Worm (Caenorhabditis elegans): ENCODE measurements around the gene mam-1.
A peak's percentile ranks its signal among the peaks of the same experiment; 100 is the strongest.

mam-1 gene

ce11 chrX:859401-859800, 28.8 kb downstream of the mam-1 start, which contains the start of gene F56F10.2:
Gene F56F10.2, plus strand, starts transcription at chrX:859615.
- peak; percentile 24 for TF ChIP-seq rbr-2 (tag; optimal IDR thresholded peaks at IDR 0.05)
- peak; percentile 28 for TF ChIP-seq hlh-30 (tag; optimal IDR thresholded peaks at IDR 0.05; ENCODE audit: insufficient read depth)
- no peak for TF ChIP-seq php-3 (GFP tag; IDR thresholded peaks at IDR 0.05)
- no peak for TF ChIP-seq mes-2 (tag; optimal IDR thresholded peaks at IDR 0.05; ENCODE audit: poor library complexity, severe bottlenecking)
- peak; percentile 23 for TF ChIP-seq mep-1 (tag; optimal IDR thresholded peaks at IDR 0.05)

ce11 chrX:857658-858057, 30.5 kb downstream of the mam-1 start:
- TF ChIP-seq set-16 (GFP tag; IDR thresholded peaks at IDR 0.05) = peak; percentile 58
- no peak for TF ChIP-seq unc-130 (GFP tag; optimal IDR thresholded peaks at IDR 0.05)
- TF ChIP-seq egl-27 (tag; optimal IDR thresholded peaks at IDR 0.05) = no peak
- TF ChIP-seq nhr-111 (GFP tag; optimal IDR thresholded peaks at IDR 0.05) = no peak
- TF ChIP-seq pha-4 (GFP tag; IDR thresholded peaks at IDR 0.05) = no peak
- TF ChIP-seq pha-4 (tag; optimal IDR thresholded peaks at IDR 0.05) = no peak
- TF ChIP-seq lin-39 (tag; optimal IDR thresholded peaks at IDR 0.05) = no peak
- TF ChIP-seq unc-62 (GFP tag; optimal IDR thresholded peaks at IDR 0.05 in 1 of 2) = peak in 1 of 2 experiments; percentile 81
- TF ChIP-seq unc-62 (tag; optimal IDR thresholded peaks at IDR 0.05) = no peak
- TF ChIP-seq hmg-1.1 (GFP tag; IDR thresholded peaks at IDR 0.05) = no peak
- no peak for TF ChIP-seq Y75B8A.6 (GFP tag; IDR thresholded peaks at IDR 0.05)
- TF ChIP-seq skn-1 (tag; optimal IDR thresholded peaks at IDR 0.05) = no peak
- no peak for TF ChIP-seq Y105C5A.15 (GFP tag; IDR thresholded peaks at IDR 0.05)
- no peak for TF ChIP-seq spr-3 (GFP tag; optimal IDR thresholded peaks at IDR 0.05)
- TF ChIP-seq nhr-102 (tag; optimal IDR thresholded peaks at IDR 0.05) = no peak
- TF ChIP-seq Y48G9A.11 (GFP tag; IDR thresholded peaks at IDR 0.05) = no peak
- no peak for TF ChIP-seq nhr-76 (tag; optimal IDR thresholded peaks at IDR 0.05)
- no peak for TF ChIP-seq F37D6.2 (tag; optimal IDR thresholded peaks at IDR 0.05)

ce11 chrX:853604-854003, 34.6 kb downstream of the mam-1 start:
- TF ChIP-seq unc-62 (GFP tag; optimal IDR thresholded peaks at IDR 0.05 in 1 of 2) (peak in 1 of 2 experiments; percentile 93), unc-62 (tag; optimal IDR thresholded peaks at IDR 0.05) (no peak), Y48G9A.11 (GFP tag; IDR thresholded peaks at IDR 0.05) (no peak)

ce11 chrX:852739-853268, 35.4 kb downstream of the mam-1 start:
- TF ChIP-seq lsy-2 (tag; optimal IDR thresholded peaks at IDR 0.05) (no peak), F37D6.2 (tag; optimal IDR thresholded peaks at IDR 0.05) (no peak), unc-62 (GFP tag; optimal IDR thresholded peaks at IDR 0.05 in 1 of 2) (peak in 1 of 2 experiments; percentile 82), unc-62 (tag; optimal IDR thresholded peaks at IDR 0.05) (no peak)

ce11 chrX:851421-851820, 36.8 kb downstream of the mam-1 start, which contains the start of gene igcm-1:
Gene igcm-1, minus strand, starts transcription at chrX:851521.
- no peak for TF ChIP-seq hmg-1.1 (GFP tag; IDR thresholded peaks at IDR 0.05)
- no peak for TF ChIP-seq nhr-77 (tag; optimal IDR thresholded peaks at IDR 0.05)
- TF ChIP-seq sdz-12 (GFP tag; optimal IDR thresholded peaks at IDR 0.05) = no peak
- no peak for TF ChIP-seq mxl-2 (GFP tag; conservative IDR thresholded peaks at IDR 0.05)
- no peak for TF ChIP-seq nhr-102 (tag; optimal IDR thresholded peaks at IDR 0.05)
- no peak for TF ChIP-seq nhr-48 (tag; optimal IDR thresholded peaks at IDR 0.05)
- TF ChIP-seq aha-1 (tag) = no peak
- no peak for TF ChIP-seq ceh-28 (tag; optimal IDR thresholded peaks at IDR 0.05)

- no peak for TF ChIP-seq F37D6.2 (tag; optimal IDR thresholded peaks at IDR 0.05)
- TF ChIP-seq Y48G9A.11 (GFP tag; IDR thresholded peaks at IDR 0.05) = no peak
- no peak for TF ChIP-seq hif-1 (tag; optimal IDR thresholded peaks at IDR 0.05)
- no peak for TF ChIP-seq F10B5.3 (tag; optimal IDR thresholded peaks at IDR 0.05)
- TF ChIP-seq ZK337.2 (GFP tag; IDR thresholded peaks at IDR 0.05) = no peak
- no peak for TF ChIP-seq F26F4.8 (GFP tag; conservative IDR thresholded peaks at IDR 0.05)
- TF ChIP-seq spr-3 (GFP tag; optimal IDR thresholded peaks at IDR 0.05) = no peak
- TF ChIP-seq mes-2 (tag; optimal IDR thresholded peaks at IDR 0.05; ENCODE audit: poor library complexity, severe bottlenecking) = no peak
- TF ChIP-seq Y105C5A.15 (GFP tag; IDR thresholded peaks at IDR 0.05) = no peak
- TF ChIP-seq R02D3.7 (tag; optimal IDR thresholded peaks at IDR 0.05) = no peak
- TF ChIP-seq daf-12 (tag; optimal IDR thresholded peaks at IDR 0.05) = no peak
- no peak for TF ChIP-seq gei-8 (GFP tag; optimal IDR thresholded peaks at IDR 0.05)
- no peak for TF ChIP-seq hmg-1.1 (GFP tag; IDR thresholded peaks at IDR 0.05)
- TF ChIP-seq nhr-48 (tag; optimal IDR thresholded peaks at IDR 0.05) = no peak
- no peak for TF ChIP-seq mdt-29 (GFP tag; IDR thresholded peaks at IDR 0.05)
- TF ChIP-seq sdz-12 (GFP tag; optimal IDR thresholded peaks at IDR 0.05) = no peak
- no peak for TF ChIP-seq hlh-30 (tag; optimal IDR thresholded peaks at IDR 0.05; ENCODE audit: insufficient read depth)
- no peak for TF ChIP-seq nhr-41 (GFP tag; IDR thresholded peaks at IDR 0.05)
- no peak for TF ChIP-seq zag-1 (tag; optimal IDR thresholded peaks at IDR 0.05)
- TF ChIP-seq ztf-11 (tag; optimal IDR thresholded peaks at IDR 0.05) = no peak
Observed at ce11 chrX:845443-845842, 42.8 kb downstream of the mam-1 start.
